Worm (Caenorhabditis elegans) whole organism, L4 larva: ENCODE data around the gene tnt-3.

Experiments
- D1046.2 ChIP-seq: fragments of 200-800 bp; sonication (Bioruptor generic); IDR thresholded peaks from 2 replicates; pipeline ENCODE4 v1.3.6; 2022; ENCODE audit warnings: missing genetic modification characterization, missing compliant biosample characterization
- F10B5.3 ChIP-seq: sonication (generic microtip); optimal IDR thresholded peaks from 2 replicates; lab custom pipeline; 2016; ENCODE audit warnings: mild to moderate bottlenecking, missing genetic modification characterization, missing compliant biosample characterization
- F26F4.8 ChIP-seq: fragments of 200-800 bp; sonication (Bioruptor generic); conservative IDR thresholded peaks from 2 replicates; pipeline ENCODE4 v1.3.6; 2022; ENCODE audit warnings: missing genetic modification characterization, missing compliant biosample characterization
- F49E8.2 ChIP-seq: sonication (generic microtip); optimal IDR thresholded peaks from 2 replicates; lab custom pipeline; 2016; ENCODE audit warnings: missing compliant biosample characterization, mild to moderate bottlenecking, missing genetic modification characterization, borderline replicate concordance
- Y105C5A.15 ChIP-seq: fragments of 200-800 bp; sonication (Bioruptor generic); IDR thresholded peaks from 2 replicates; pipeline ENCODE4 v1.3.6; 2022; ENCODE audit warnings: missing genetic modification characterization, missing compliant biosample characterization
- Y48G9A.11 ChIP-seq: fragments of 200-800 bp; sonication (Bioruptor generic); IDR thresholded peaks from 2 replicates; pipeline ENCODE4 v1.3.6; 2022; ENCODE audit warnings: missing genetic modification reagents, missing genetic modification characterization, missing compliant biosample characterization
- Y75B8A.6 ChIP-seq: fragments of 200-800 bp; sonication (Bioruptor generic); IDR thresholded peaks from 2 replicates; pipeline ENCODE4 v1.3.6; 2022; ENCODE audit warnings: missing genetic modification reagents, missing genetic modification characterization, missing compliant biosample characterization
- aha-1 ChIP-seq: fragments of 150-350 bp; peaks from one replicate; lab custom pipeline; 2014; ENCODE audit warnings: missing biosample characterization, missing genetic modification characterization
- aly-2 ChIP-seq: sonication (generic microtip); optimal IDR thresholded peaks from 2 replicates; lab custom pipeline; 2018; ENCODE audit warnings: missing biosample characterization, missing genetic modification characterization
- arid-1 ChIP-seq: fragments of 200-800 bp; sonication (Bioruptor generic); conservative IDR thresholded peaks from 2 replicates; pipeline ENCODE4 v1.3.6; 2022; ENCODE audit warnings: missing genetic modification reagents, missing genetic modification characterization, missing compliant biosample characterization
- attf-4 ChIP-seq: sonication (generic microtip); optimal IDR thresholded peaks from 3 replicates; lab custom pipeline; 2017; ENCODE audit warnings: missing biosample characterization, missing genetic modification characterization
- ceh-32 ChIP-seq: sonication (generic microtip); optimal IDR thresholded peaks from 2 replicates; lab custom pipeline; 2016; ENCODE audit warnings: mild to moderate bottlenecking, missing genetic modification characterization, missing compliant biosample characterization; ENCODE audit not compliant: poor library complexity
- ceh-44 ChIP-seq: fragments of 200-800 bp; sonication (Bioruptor generic); IDR thresholded peaks from 2 replicates; pipeline ENCODE4 v1.3.6; 2022; ENCODE audit warnings: missing genetic modification reagents, missing genetic modification characterization, missing compliant biosample characterization
- ceh-62 ChIP-seq: sonication (generic microtip); optimal IDR thresholded peaks from 2 replicates; lab custom pipeline; 2017; ENCODE audit warnings: missing biosample characterization, missing genetic modification characterization
- ceh-82 ChIP-seq: sonication (generic microtip); optimal IDR thresholded peaks from 2 replicates; lab custom pipeline; 2017; ENCODE audit warnings: missing biosample characterization, missing genetic modification characterization
- ctbp-1 ChIP-seq: fragments of 200-800 bp; sonication (Bioruptor generic); IDR thresholded peaks from 2 replicates; pipeline ENCODE4 v1.3.6; 2022; ENCODE audit warnings: missing genetic modification reagents, missing genetic modification characterization, missing compliant biosample characterization
- daf-16 ChIP-seq, 3 experiments: sonication (generic microtip); optimal IDR thresholded peaks; 2 replicates each; lab custom pipeline; 2016 to 2017; ENCODE audit warnings: missing genetic modification characterization in 3 of 3, missing genetic modification reagents in 3 of 3, mild to moderate bottlenecking in 2 of 3, missing compliant biosample characterization in 2 of 3, missing biosample characterization in 1 of 3, moderate library complexity in 1 of 3
- daf-19 ChIP-seq: fragments of 200-800 bp; sonication (Bioruptor generic); conservative IDR thresholded peaks from 2 replicates; pipeline ENCODE4 v1.3.6; 2022; ENCODE audit warnings: missing genetic modification characterization, missing compliant biosample characterization
- dmd-6 ChIP-seq: fragments of 200-800 bp; sonication (Bioruptor generic); IDR thresholded peaks from 2 replicates; pipeline ENCODE4 v1.3.6; 2022; ENCODE audit warnings: missing genetic modification reagents, missing genetic modification characterization, missing compliant biosample characterization
- duxl-1 ChIP-seq: sonication (generic microtip); optimal IDR thresholded peaks from 2 replicates; lab custom pipeline; 2016; ENCODE audit warnings: mild to moderate bottlenecking, missing genetic modification characterization, moderate library complexity, missing compliant biosample characterization; ENCODE audit not compliant: poor library complexity
- egl-27 ChIP-seq: sonication (generic microtip); optimal IDR thresholded peaks from 3 replicates; lab custom pipeline; 2017; ENCODE audit warnings: missing biosample characterization, missing genetic modification reagents, missing genetic modification characterization
- egl-43 ChIP-seq: fragments of 200-800 bp; sonication (Bioruptor generic); IDR thresholded peaks from 2 replicates; pipeline ENCODE4 v1.3.6; 2022; ENCODE audit warnings: missing genetic modification reagents, missing genetic modification characterization, missing compliant biosample characterization
- gei-8 ChIP-seq: fragments of 200-800 bp; sonication (Bioruptor generic); optimal IDR thresholded peaks from 2 replicates; lab custom pipeline; 2018; ENCODE audit warnings: mild to moderate bottlenecking, missing genetic modification characterization, missing compliant biosample characterization
- hlh-11 ChIP-seq: fragments of 200-800 bp; sonication (Bioruptor generic); optimal IDR thresholded peaks from 2 replicates; lab custom pipeline; 2018; ENCODE audit warnings: mild to moderate bottlenecking, missing genetic modification characterization, missing compliant biosample characterization
- hlh-30 ChIP-seq: sonication (generic microtip); optimal IDR thresholded peaks from 2 replicates; lab custom pipeline; 2017; ENCODE audit warnings: antibody characterized with exemption, mild to moderate bottlenecking, missing genetic modification characterization, missing compliant biosample characterization; ENCODE audit not compliant: insufficient read depth
- hmg-1.1 ChIP-seq: fragments of 200-800 bp; sonication (Bioruptor generic); IDR thresholded peaks from 2 replicates; pipeline ENCODE4 v1.3.6; 2022; ENCODE audit warnings: missing genetic modification reagents, missing genetic modification characterization, missing compliant biosample characterization
- jun-1 ChIP-seq: fragments of 150-350 bp; optimal IDR thresholded peaks from 2 replicates; lab custom pipeline; 2014; ENCODE audit warnings: missing biosample characterization, missing genetic modification reagents, missing genetic modification characterization
- lim-7 ChIP-seq: fragments of 200-800 bp; sonication (Bioruptor generic); IDR thresholded peaks from 2 replicates; pipeline ENCODE4 v1.3.6; 2022; ENCODE audit warnings: missing genetic modification characterization, missing compliant biosample characterization
- lin-13 ChIP-seq: fragments of 150-350 bp; optimal IDR thresholded peaks from 2 replicates; lab custom pipeline; 2014; ENCODE audit warnings: missing biosample characterization, missing genetic modification reagents, missing genetic modification characterization
- lin-29 ChIP-seq: fragments of 200-800 bp; sonication (Bioruptor generic); IDR thresholded peaks from 2 replicates; pipeline ENCODE4 v1.3.6; 2022; ENCODE audit warnings: missing genetic modification reagents, missing genetic modification characterization, missing compliant biosample characterization
- lsy-2 ChIP-seq, 2 experiments: fragments of 150-350 bp in 1 of 2; sonication (generic microtip) in 1 of 2; optimal IDR thresholded peaks; 2 replicates each; lab custom pipeline; 2014 to 2017; ENCODE audit warnings: missing biosample characterization in 2 of 2, missing genetic modification characterization in 2 of 2
- madf-5 ChIP-seq, 2 experiments: fragments of 200-800 bp; sonication (Bioruptor generic); IDR thresholded peaks; 2 replicates each; pipeline ENCODE4 v1.3.6; 2022; ENCODE audit warnings: missing compliant biosample characterization in 2 of 2, missing genetic modification characterization in 2 of 2
- madf-9 ChIP-seq: fragments of 200-800 bp; sonication (Bioruptor generic); conservative IDR thresholded peaks from 2 replicates; pipeline ENCODE4 v1.3.6; 2022; ENCODE audit warnings: missing genetic modification reagents, missing genetic modification characterization, missing compliant biosample characterization
- mes-2 ChIP-seq: sonication (generic microtip); optimal IDR thresholded peaks from 2 replicates; lab custom pipeline; 2016; ENCODE audit warnings: missing genotype, mild to moderate bottlenecking, missing genetic modification characterization, missing compliant biosample characterization; ENCODE audit not compliant: poor library complexity, severe bottlenecking
- nhr-10 ChIP-seq: fragments of 150-350 bp; optimal IDR thresholded peaks from 2 replicates; lab custom pipeline; 2014; ENCODE audit warnings: missing biosample characterization, missing genetic modification characterization
- nhr-102 ChIP-seq: sonication (generic microtip); optimal IDR thresholded peaks from 2 replicates; lab custom pipeline; 2016; ENCODE audit warnings: mild to moderate bottlenecking, missing genetic modification characterization, moderate library complexity, missing compliant biosample characterization
- nhr-11 ChIP-seq: fragments of 150-350 bp; optimal IDR thresholded peaks from 2 replicates; lab custom pipeline; 2014; ENCODE audit warnings: missing biosample characterization, missing genetic modification characterization
- nhr-28 ChIP-seq: fragments of 150-350 bp; optimal IDR thresholded peaks from 2 replicates; lab custom pipeline; 2014; ENCODE audit warnings: missing biosample characterization, missing genetic modification characterization
- nhr-48 ChIP-seq: sonication (generic microtip); optimal IDR thresholded peaks from 2 replicates; lab custom pipeline; 2016; ENCODE audit warnings: mild to moderate bottlenecking, missing genetic modification characterization, missing compliant biosample characterization
- nhr-77 ChIP-seq: fragments of 150-350 bp; optimal IDR thresholded peaks from 2 replicates; lab custom pipeline; 2014; ENCODE audit warnings: missing biosample characterization, missing genetic modification characterization
- sdz-12 ChIP-seq: fragments of 200-800 bp; sonication (Bioruptor generic); optimal IDR thresholded peaks from 2 replicates; lab custom pipeline; 2018; ENCODE audit warnings: mild to moderate bottlenecking, missing genetic modification characterization, missing compliant biosample characterization
- set-16 ChIP-seq: fragments of 200-800 bp; sonication (Bioruptor generic); IDR thresholded peaks from 2 replicates; pipeline ENCODE4 v1.3.6; 2022; ENCODE audit warnings: missing genetic modification reagents, missing genetic modification characterization, missing compliant biosample characterization
- snpc-1.2 ChIP-seq: fragments of 200-800 bp; sonication (Bioruptor generic); IDR thresholded peaks from 2 replicates; pipeline ENCODE4 v1.3.6; 2022; ENCODE audit warnings: missing genetic modification reagents, missing genetic modification characterization, missing compliant biosample characterization
- tra-1 ChIP-seq: fragments of 200-800 bp; sonication (Bioruptor generic); IDR thresholded peaks from 2 replicates; pipeline ENCODE4 v1.3.6; 2022; ENCODE audit warnings: missing genetic modification reagents, missing genetic modification characterization, missing compliant biosample characterization
- unc-130 ChIP-seq: sonication (generic microtip); optimal IDR thresholded peaks from 2 replicates; lab custom pipeline; 2016; ENCODE audit warnings: missing genetic modification reagents, missing genetic modification characterization, missing compliant biosample characterization
- unc-62 ChIP-seq, 3 experiments: fragments of 150-350 bp in 1 of 3; sonication (generic microtip); optimal IDR thresholded peaks in 2 of 3; peaks in 1 of 3; 1 replicate in 1 of 3; 2 replicates in 2 of 3; lab custom pipeline; 2014 to 2017; ENCODE audit warnings: missing biosample characterization in 3 of 3, missing genetic modification characterization in 3 of 3, missing genetic modification reagents in 3 of 3, missing genotype in 1 of 3
- vab-7 ChIP-seq: fragments of 200-800 bp; sonication (Bioruptor generic); IDR thresholded peaks from 2 replicates; pipeline ENCODE4 v1.3.6; 2022; ENCODE audit warnings: missing genetic modification reagents, missing genetic modification characterization, missing compliant biosample characterization
- zip-2 ChIP-seq: fragments of 150-350 bp; optimal IDR thresholded peaks from 2 replicates; lab custom pipeline; 2014; ENCODE audit warnings: missing biosample characterization, missing genetic modification characterization

tnt-3 gene

ce11 chrX:7906430-7907014, 38.4 kb downstream of the tnt-3 start, which contains the start of gene C39D10.1:
TSS of gene C39D10.1 (plus strand) at chrX:7906964.
- TF ChIP-seq egl-27 (tag; lab: Kevin White, UChicago) (no peak), ceh-82 (tag; lab: Kevin White, UChicago) (no peak), vab-7 (peak; percentile 79), unc-62 (GFP tag; optimal IDR thresholded peaks at IDR 0.05 in 1 of 2; lab: Kevin White, UChicago) (peak in 1 of 2 experiments; percentile 96), unc-62 (tag; optimal IDR thresholded peaks at IDR 0.05; lab: Kevin White, UChicago) (no peak), Y105C5A.15 (no peak), gei-8 (GFP tag; lab: Kevin White, UChicago) (no peak), hlh-11 (tag; lab: Kevin White, UChicago) (no peak), nhr-48 (peak; percentile 27), attf-4 (tag; lab: Kevin White, UChicago) (no peak), ctbp-1 (GFP tag; lab: Robert Waterston, UW) (0 out of 2 replicates have a peak, but pooled peaks have one; percentile 25), hlh-30 (peak; percentile 16), F26F4.8 (GFP tag; lab: Robert Waterston, UW) (no peak), F10B5.3 (tag; lab: Kevin White, UChicago) (no peak), madf-5 (GFP tag; IDR thresholded peaks at IDR 0.05; lab: Robert Waterston, UW) (peak in 1 of 2 experiments; percentile 44; a peak in 1 of 4 replicates), set-16 (GFP tag; lab: Robert Waterston, UW) (no peak), snpc-1.2 (GFP tag; lab: Robert Waterston, UW) (peak; percentile 66), nhr-11 (tag; lab: Kevin White, UChicago) (no peak), Y48G9A.11 (peak; percentile 38; the same call in 1 of the 2 replicates), aha-1 (no peak), dmd-6 (GFP tag; lab: Robert Waterston, UW) (peak; percentile 50), aly-2 (no peak), lin-29 (GFP tag; lab: Robert Waterston, UW) (no peak), madf-9 (GFP tag; lab: Robert Waterston, UW) (peak; percentile 12; the same call in 1 of the 2 replicates), egl-43 (peak; percentile 73), ceh-44 (peak; percentile 40; the same call in 1 of the 2 replicates), hmg-1.1 (GFP tag; lab: Robert Waterston, UW) (peak; percentile 37; the same call in 1 of the 2 replicates), sdz-12 (GFP tag; lab: Kevin White, UChicago) (no peak), nhr-102 (tag; lab: Kevin White, UChicago) (peak; percentile 33), unc-130 (GFP tag; lab: Kevin White, UChicago) (peak; percentile 29), ceh-32 (tag; lab: Kevin White, UChicago) (no peak), zip-2 (tag; lab: Kevin White, UChicago) (peak; percentile 53), nhr-10 (no peak), ceh-62 (tag; lab: Kevin White, UChicago) (no peak), lim-7 (GFP tag; lab: Robert Waterston, UW) (peak; percentile 78), mes-2 (tag; lab: Kevin White, UChicago) (no peak), daf-16 (GFP tag; optimal IDR thresholded peaks at IDR 0.05; lab: Kevin White, UChicago) (peak; percentile 22 to 68), daf-16 (tag; optimal IDR thresholded peaks at IDR 0.05; lab: Kevin White, UChicago) (no peak), daf-19 (0 out of 2 replicates have a peak, but pooled peaks have one; percentile 30), nhr-77 (tag; lab: Kevin White, UChicago) (no peak), Y75B8A.6 (GFP tag; lab: Robert Waterston, UW) (0 out of 2 replicates have a peak, but pooled peaks have one; percentile 26), lsy-2 (tag; optimal IDR thresholded peaks at IDR 0.05; lab: Kevin White, UChicago) (no peak), nhr-28 (tag; lab: Kevin White, UChicago) (peak; percentile 12), D1046.2 (GFP tag; lab: Robert Waterston, UW) (peak; percentile 76; the same call in 1 of the 2 replicates), lin-13 (GFP tag; lab: Kevin White, UChicago) (peak; percentile 5), duxl-1 (peak; percentile 36), F49E8.2 (tag; lab: Kevin White, UChicago) (no peak), jun-1 (no peak), arid-1 (GFP tag; lab: Robert Waterston, UW) (0 out of 2 replicates have a peak, but pooled peaks have one; percentile 49), tra-1 (GFP tag; lab: Robert Waterston, UW) (no peak)
